Fruit fly (Drosophila melanogaster) whole organism, embryonic: Measurements from ENCODE around the gene Klp64D.

Experiments used
- CG10979 ChIP-seq: fragments of 200-800 bp; sonication (Bioruptor generic); optimal IDR thresholded peaks from 2 replicates; lab custom pipeline; 2018; ENCODE audit warnings: missing biosample characterization, mild to moderate bottlenecking, missing genetic modification characterization, moderate library complexity
- CG13424 ChIP-seq: fragments of 200-800 bp; sonication (Bioruptor generic); optimal IDR thresholded peaks from 2 replicates; lab custom pipeline; 2019; ENCODE audit warnings: missing biosample characterization, mild to moderate bottlenecking, missing genetic modification characterization, moderate library complexity
- CG13775 ChIP-seq: fragments of 200-800 bp; sonication (Bioruptor generic); optimal IDR thresholded peaks from 3 replicates; lab custom pipeline; 2017; ENCODE audit warnings: missing biosample characterization, mild to moderate bottlenecking, missing genetic modification characterization
- CG14441 ChIP-seq: fragments of 200-800 bp; sonication (Bioruptor generic); IDR thresholded peaks from 2 replicates; pipeline ENCODE4 v1.3.6; 2022; ENCODE audit warnings: missing biosample characterization, missing genetic modification characterization
- CG14860 ChIP-seq: fragments of 200-800 bp; sonication (Bioruptor generic); IDR thresholded peaks from 3 replicates; pipeline ENCODE4 v1.3.6; 2022; ENCODE audit warnings: missing biosample characterization, missing genetic modification characterization; ENCODE audit not compliant: partially characterized antibody
- CG14965 ChIP-seq: fragments of 200-800 bp; sonication (Bioruptor generic); optimal IDR thresholded peaks from 2 replicates; lab custom pipeline; 2016; ENCODE audit warnings: missing biosample characterization, missing genetic modification characterization, borderline replicate concordance
- CG15479 ChIP-seq: fragments of 200-800 bp; sonication (Bioruptor generic); optimal IDR thresholded peaks from 3 replicates; lab custom pipeline; 2019; ENCODE audit warnings: missing biosample characterization, mild to moderate bottlenecking, missing genetic modification characterization, moderate library complexity
- CG17912 ChIP-seq: fragments of 200-800 bp; sonication (Bioruptor generic); optimal IDR thresholded peaks from 2 replicates; lab custom pipeline; 2018; ENCODE audit warnings: missing biosample characterization, mild to moderate bottlenecking, missing genetic modification characterization
- CG1792 ChIP-seq: fragments of 200-800 bp; sonication (Bioruptor generic); optimal IDR thresholded peaks from 2 replicates; lab custom pipeline; 2016; ENCODE audit warnings: missing biosample characterization, missing genetic modification characterization
- CG18262 ChIP-seq: fragments of 200-800 bp; optimal IDR thresholded peaks from 3 replicates; lab custom pipeline; 2019; ENCODE audit warnings: missing biosample characterization, mild to moderate bottlenecking, missing genetic modification characterization, moderate library complexity
- CG18476 ChIP-seq: fragments of 200-800 bp; sonication (Bioruptor generic); optimal IDR thresholded peaks from 2 replicates; lab custom pipeline; 2016; ENCODE audit warnings: missing biosample characterization, mild to moderate bottlenecking, missing genetic modification characterization
- CG2678 ChIP-seq: fragments of 200-800 bp; sonication (Bioruptor generic); optimal IDR thresholded peaks from 3 replicates; lab custom pipeline; 2019; ENCODE audit warnings: missing biosample characterization, mild to moderate bottlenecking, missing genetic modification characterization, moderate library complexity
- CG31365 ChIP-seq: fragments of 200-800 bp; sonication (Bioruptor generic); optimal IDR thresholded peaks from 2 replicates; lab custom pipeline; 2018; ENCODE audit warnings: missing biosample characterization, mild to moderate bottlenecking, missing genetic modification characterization
- CG6689 ChIP-seq: fragments of 200-800 bp; sonication (Bioruptor generic); IDR thresholded peaks from 2 replicates; pipeline ENCODE4 v1.3.6; 2022; ENCODE audit warnings: missing biosample characterization, missing genetic modification characterization
- CG6765 ChIP-seq: fragments of 200-800 bp; sonication (Bioruptor generic); optimal IDR thresholded peaks from 3 replicates; lab custom pipeline; 2017; ENCODE audit warnings: missing biosample characterization, mild to moderate bottlenecking, missing genetic modification characterization
- CG9437 ChIP-seq: fragments of 200-800 bp; sonication (Bioruptor generic); optimal IDR thresholded peaks from 2 replicates; lab custom pipeline; 2018; ENCODE audit warnings: missing biosample characterization, mild to moderate bottlenecking, missing genetic modification characterization
- CoRest ChIP-seq: fragments of 200-800 bp; sonication (Bioruptor generic); optimal IDR thresholded peaks from 3 replicates; lab custom pipeline; 2018; ENCODE audit warnings: missing biosample characterization, mild to moderate bottlenecking, missing genetic modification characterization, moderate library complexity
- Dbx ChIP-seq: fragments of 200-800 bp; sonication (Bioruptor generic); IDR thresholded peaks from 3 replicates; pipeline ENCODE4 v1.3.6; 2022; ENCODE audit warnings: missing biosample characterization, missing genetic modification characterization
- Dip3 ChIP-seq: fragments of 200-800 bp; sonication (Bioruptor generic); optimal IDR thresholded peaks from 3 replicates; lab custom pipeline; 2016; ENCODE audit warnings: missing biosample characterization, missing genetic modification characterization
- Gug ChIP-seq: fragments of 200-800 bp; sonication (Bioruptor generic); IDR thresholded peaks from 4 replicates; pipeline ENCODE4 v1.3.6; 2022; ENCODE audit warnings: missing biosample characterization, missing genetic modification characterization
- Hsf ChIP-seq: fragments of 200-800 bp; sonication (Bioruptor generic); optimal IDR thresholded peaks from 3 replicates; lab custom pipeline; 2016; ENCODE audit warnings: missing biosample characterization, missing genetic modification characterization
- Lim3 ChIP-seq: fragments of 200-800 bp; sonication (Bioruptor generic); IDR thresholded peaks from 2 replicates; pipeline ENCODE4 v1.3.6; 2022; ENCODE audit warnings: missing biosample characterization, missing genetic modification characterization
- Meics ChIP-seq: fragments of 200-800 bp; sonication (Bioruptor generic); optimal IDR thresholded peaks from 2 replicates; lab custom pipeline; 2017; ENCODE audit warnings: missing biosample characterization, mild to moderate bottlenecking, missing genetic modification characterization
- Mrtf ChIP-seq: fragments of 200-800 bp; sonication (Bioruptor generic); IDR thresholded peaks from 3 replicates; pipeline ENCODE4 v1.3.6; 2022; ENCODE audit warnings: missing biosample characterization, missing genetic modification characterization
- NfI ChIP-seq: fragments of 200-800 bp; sonication (Bioruptor generic); optimal IDR thresholded peaks from 3 replicates; lab custom pipeline; 2018; ENCODE audit warnings: missing biosample characterization, mild to moderate bottlenecking, missing genetic modification characterization, moderate library complexity
- Oli ChIP-seq: fragments of 200-800 bp; sonication (Bioruptor generic); optimal IDR thresholded peaks from 2 replicates; lab custom pipeline; 2018; ENCODE audit warnings: missing biosample characterization, mild to moderate bottlenecking, missing genetic modification characterization, moderate library complexity
- Ptx1 ChIP-seq: fragments of 200-800 bp; sonication (Bioruptor generic); IDR thresholded peaks from 2 replicates; pipeline ENCODE4 v1.3.6; 2022; ENCODE audit warnings: missing biosample characterization, missing genetic modification characterization
- Sry-δ ChIP-seq: fragments of 200-800 bp; sonication (Bioruptor generic); optimal IDR thresholded peaks from 2 replicates; lab custom pipeline; 2016; ENCODE audit warnings: missing biosample characterization, missing genetic modification characterization
- Taf1 ChIP-seq: fragments of 200-800 bp; sonication (Bioruptor generic); IDR thresholded peaks from 2 replicates; pipeline ENCODE4 v1.3.6; 2022; ENCODE audit warnings: missing biosample characterization, missing genetic modification characterization
- Trl ChIP-seq, 3 experiments: fragments of >200 bp in 2 of 3; fragments of 200-800 bp in 1 of 3; sonication (Bioruptor generic) in 1 of 3; optimal IDR thresholded peaks; 2 replicates in 1 of 3; 3 replicates in 2 of 3; lab custom pipeline; 2016 to 2017; ENCODE audit warnings: missing biosample characterization in 1 of 3, missing genetic modification characterization in 1 of 3
- cg ChIP-seq: fragments of 200-800 bp; sonication (Bioruptor generic); optimal IDR thresholded peaks from 3 replicates; lab custom pipeline; 2019; ENCODE audit warnings: missing biosample characterization, mild to moderate bottlenecking, missing genetic modification characterization, moderate library complexity
- crc ChIP-seq: fragments of 200-800 bp; sonication (Bioruptor generic); optimal IDR thresholded peaks from 2 replicates; lab custom pipeline; 2016; ENCODE audit warnings: missing biosample characterization, missing genetic modification characterization
- crol ChIP-seq: fragments of 200-800 bp; sonication (Bioruptor generic); IDR thresholded peaks from 2 replicates; pipeline ENCODE4 v1.3.6; 2022; ENCODE audit warnings: missing biosample characterization, missing genetic modification characterization
- fd3F ChIP-seq: fragments of 200-800 bp; sonication (Bioruptor generic); optimal IDR thresholded peaks from 2 replicates; lab custom pipeline; 2018; ENCODE audit warnings: missing biosample characterization, mild to moderate bottlenecking, missing genetic modification characterization, moderate library complexity
- ftz-f1 ChIP-seq: fragments of 200-800 bp; sonication (Bioruptor generic); optimal IDR thresholded peaks from 2 replicates; lab custom pipeline; 2016; ENCODE audit warnings: missing biosample characterization, missing genetic modification characterization
- gce ChIP-seq: fragments of 200-800 bp; sonication (Bioruptor generic); IDR thresholded peaks from 3 replicates; pipeline ENCODE4 v1.3.6; 2022; ENCODE audit warnings: missing biosample characterization, missing genetic modification characterization
- hkb ChIP-seq, 2 experiments: fragments of 200-800 bp in 1 of 2; fragments of >200 bp in 1 of 2; sonication (Bioruptor generic) in 1 of 2; IDR thresholded peaks in 1 of 2; optimal IDR thresholded peaks in 1 of 2; 2 replicates each; pipeline versions ENCODE4 v1.3.6 to Lab custom; 2017 to 2022; ENCODE audit warnings: missing biosample characterization in 1 of 2, missing genetic modification characterization in 1 of 2
- jumu ChIP-seq: fragments of 200-800 bp; sonication (Bioruptor generic); optimal IDR thresholded peaks from 3 replicates; lab custom pipeline; 2016; ENCODE audit warnings: missing biosample characterization, missing genetic modification characterization
- mam ChIP-seq: fragments of 200-800 bp; sonication (Bioruptor generic); optimal IDR thresholded peaks from 3 replicates; lab custom pipeline; 2016; ENCODE audit warnings: missing biosample characterization, missing genetic modification characterization
- pho ChIP-seq: fragments of 200-800 bp; sonication (Bioruptor generic); optimal IDR thresholded peaks from 2 replicates; lab custom pipeline; 2016; ENCODE audit warnings: missing biosample characterization, missing genetic modification characterization
- schlank ChIP-seq: fragments of 200-800 bp; sonication (Bioruptor generic); optimal IDR thresholded peaks from 2 replicates; lab custom pipeline; 2018; ENCODE audit warnings: missing biosample characterization, mild to moderate bottlenecking, missing genetic modification characterization
- sd ChIP-seq: fragments of 200-800 bp; sonication (Bioruptor generic); optimal IDR thresholded peaks from 3 replicates; lab custom pipeline; 2018; ENCODE audit warnings: missing biosample characterization, mild to moderate bottlenecking, missing genetic modification characterization, moderate library complexity
- sim ChIP-seq: fragments of 200-800 bp; sonication (Bioruptor generic); IDR thresholded peaks from 2 replicates; pipeline ENCODE4 v1.3.6; 2022; ENCODE audit warnings: missing biosample characterization, missing genetic modification characterization
- ssp ChIP-seq: fragments of 200-800 bp; sonication (Bioruptor generic); IDR thresholded peaks from 2 replicates; pipeline ENCODE4 v1.3.6; 2022; ENCODE audit warnings: missing biosample characterization, missing genetic modification characterization
- tin ChIP-seq: fragments of 200-800 bp; sonication (Bioruptor generic); optimal IDR thresholded peaks from 3 replicates; lab custom pipeline; 2016; ENCODE audit warnings: missing biosample characterization, missing genetic modification characterization
- tup ChIP-seq: fragments of 200-800 bp; sonication (Bioruptor generic); optimal IDR thresholded peaks from 2 replicates; lab custom pipeline; 2016; ENCODE audit warnings: missing biosample characterization, mild to moderate bottlenecking, missing genetic modification characterization, moderate library complexity
- unpg ChIP-seq: fragments of 200-800 bp; sonication (Bioruptor generic); optimal IDR thresholded peaks from 3 replicates; lab custom pipeline; 2018; ENCODE audit warnings: missing biosample characterization, mild to moderate bottlenecking, missing genetic modification characterization, moderate library complexity
- vvl ChIP-seq: fragments of 200-800 bp; sonication (Bioruptor generic); IDR thresholded peaks from 2 replicates; pipeline ENCODE4 v1.3.6; 2022; ENCODE audit warnings: missing biosample characterization, missing genetic modification characterization
- yki ChIP-seq: fragments of >200 bp; optimal IDR thresholded peaks from 3 replicates; lab custom pipeline; 2018

Gene Klp64D

dm6 chr3L:5355074-5355790 lies 4.0 kb downstream of the Klp64D start, which contains the start of gene CG46456 (continued):
- TF ChIP-seq sd (peak; percentile 81), Oli (tag; lab: Kevin White, UChicago) (peak; percentile 96), cg (GFP tag; lab: Kevin White, UChicago) (no peak), vvl (GFP tag; lab: Robert Waterston, UW) (peak; percentile 97), Hsf (GFP tag; lab: Kevin White, UChicago) (peak; percentile 87), CG15479 (GFP tag; lab: Kevin White, UChicago) (peak; percentile 49), ftz-f1 (GFP tag; lab: Kevin White, UChicago) (peak; percentile 44), Trl (optimal IDR thresholded peaks at IDR 0.05; lab: Kevin White, UChicago) (peak; percentile 14 to 57), Trl (GFP tag; optimal IDR thresholded peaks at IDR 0.05; lab: Kevin White, UChicago) (peak; percentile 52), yki (lab: Kevin White, UChicago) (no peak), Dip3 (GFP tag; lab: Kevin White, UChicago) (peak; percentile 59), pho (GFP tag; lab: Kevin White, UChicago) (peak; percentile 61), hkb (optimal IDR thresholded peaks at IDR 0.05; lab: Kevin White, UChicago) (no peak), hkb (GFP tag; IDR thresholded peaks at IDR 0.05; lab: Robert Waterston, UW) (peak; percentile 95), CG6689 (GFP tag; lab: Robert Waterston, UW) (peak; percentile 94), Meics (peak; percentile 96), ssp (GFP tag; lab: Robert Waterston, UW) (peak; percentile 77), CG14441 (GFP tag; lab: Robert Waterston, UW) (peak; percentile 89), Dbx (GFP tag; lab: Robert Waterston, UW) (peak; percentile 92), CG31365 (tag; lab: Kevin White, UChicago) (peak; percentile 83), sim (GFP tag; lab: Robert Waterston, UW) (peak; percentile 86), tup (GFP tag; lab: Kevin White, UChicago) (peak; percentile 62), CG14965 (no peak), Lim3 (GFP tag; lab: Robert Waterston, UW) (peak; percentile 31; the same call in 1 of the 2 replicates), jumu (GFP tag; lab: Kevin White, UChicago) (peak; percentile 9), CoRest (peak; percentile 96), CG10979 (tag; lab: Kevin White, UChicago) (peak; percentile 98), Ptx1 (GFP tag; lab: Robert Waterston, UW) (peak; percentile 91), Taf1 (GFP tag; lab: Robert Waterston, UW) (peak; percentile 78), CG9437 (GFP tag; lab: Kevin White, UChicago) (peak; percentile 87), crol (GFP tag; lab: Robert Waterston, UW) (peak; percentile 49; the same call in 1 of the 2 replicates), CG1792 (no peak), schlank (tag; lab: Kevin White, UChicago) (peak; percentile 82), CG14860 (GFP tag; lab: Robert Waterston, UW) (peak; percentile 57; the same call in 1 of the 3 replicates), CG6765 (GFP tag; lab: Kevin White, UChicago) (peak; percentile 91), crc (GFP tag; lab: Kevin White, UChicago) (peak; percentile 20), CG13424 (tag; lab: Kevin White, UChicago) (peak; percentile 96), mam (GFP tag; lab: Kevin White, UChicago) (peak; percentile 57), Mrtf (peak; percentile 84; the same call in 1 of the 3 replicates), CG18476 (GFP tag; lab: Kevin White, UChicago) (peak; percentile 82), CG18262 (tag; lab: Kevin White, UChicago) (peak; percentile 97), Sry-δ (GFP tag; lab: Kevin White, UChicago) (no peak), gce (GFP tag; lab: Robert Waterston, UW) (peak; percentile 87), CG2678 (peak; percentile 98), Gug (peak; percentile 21; the same call in 2 of the 4 replicates), NfI (GFP tag; lab: Kevin White, UChicago) (peak; percentile 92), CG13775 (GFP tag; lab: Kevin White, UChicago) (peak; percentile 85), CG17912 (peak; percentile 24), tin (GFP tag; lab: Kevin White, UChicago) (peak; percentile 92), fd3F (peak; percentile 92), unpg (GFP tag; lab: Kevin White, UChicago) (peak; percentile 98)
